Fruit fly (Drosophila melanogaster): Measurements from ENCODE around the gene Six4.

- TF ChIP-seq CG7368 (GFP tag; optimal IDR thresholded peaks at IDR 0.05), result no peak
- TF ChIP-seq CG15336 (GFP tag; IDR thresholded peaks at IDR 0.05), result peak; percentile 6; the same call in 1 of the 2 replicates
- TF ChIP-seq topi (GFP tag; optimal IDR thresholded peaks at IDR 0.05), result no peak
- TF ChIP-seq CG6276 (GFP tag; optimal IDR thresholded peaks at IDR 0.05), result no peak
- TF ChIP-seq eg (GFP tag; IDR thresholded peaks at IDR 0.05), result no peak
- TF ChIP-seq CG3919 (GFP tag; optimal IDR thresholded peaks at IDR 0.05), result no peak
- no peak for TF ChIP-seq CG6808 (GFP tag; optimal IDR thresholded peaks at IDR 0.05)
- no peak for TF ChIP-seq net (GFP tag; optimal IDR thresholded peaks at IDR 0.05)
- no peak for TF ChIP-seq CG34406 (GFP tag; optimal IDR thresholded peaks at IDR 0.05)
- no peak for TF ChIP-seq CG8119 (GFP tag; IDR thresholded peaks at IDR 0.05)
- TF ChIP-seq Hr38 (GFP tag; optimal IDR thresholded peaks at IDR 0.05), result no peak
- TF ChIP-seq lz (GFP tag; optimal IDR thresholded peaks at IDR 0.05), result no peak
Observed at dm6 chr3L:20784394-20784793, 8.2 kb downstream of the Six4 start.
